Worm (Caenorhabditis elegans) whole organism, L1 larva: ENCODE data around the gene osm-8.
A peak's percentile ranks its signal among the peaks of the same experiment; 100 is the strongest.

ENCODE experiments used
- C04F5.9 ChIP-seq: sonication (generic microtip); optimal IDR thresholded peaks from 2 replicates; lab custom pipeline; 2016; ENCODE audit warnings: missing genetic modification characterization, missing compliant biosample characterization
- C16A3.4 ChIP-seq: fragments of 150-350 bp; optimal IDR thresholded peaks from 2 replicates; lab custom pipeline; 2014; ENCODE audit warnings: missing biosample characterization, missing genetic modification characterization
- C34B4.2 ChIP-seq: sonication (generic microtip); optimal IDR thresholded peaks from 2 replicates; lab custom pipeline; 2017; ENCODE audit warnings: mild to moderate bottlenecking, missing genetic modification characterization, missing compliant biosample characterization
- Y116A8C.19 ChIP-seq: sonication (generic microtip); optimal IDR thresholded peaks from 2 replicates; lab custom pipeline; 2016; ENCODE audit warnings: missing compliant biosample characterization, missing genetic modification characterization, borderline replicate concordance
- aha-1 ChIP-seq: fragments of 150-350 bp; optimal IDR thresholded peaks from 2 replicates; lab custom pipeline; 2014; ENCODE audit warnings: missing biosample characterization, missing genetic modification characterization
- aly-2 ChIP-seq: fragments of 150-350 bp; optimal IDR thresholded peaks from 2 replicates; lab custom pipeline; 2014; ENCODE audit warnings: missing biosample characterization, missing genetic modification characterization
- ama-1 ChIP-seq: fragments of 150-350 bp; optimal IDR thresholded peaks from 2 replicates; lab custom pipeline; 2014
- blmp-1 ChIP-seq: fragments of 150-350 bp; optimal IDR thresholded peaks from 2 replicates; lab custom pipeline; 2014; ENCODE audit warnings: missing biosample characterization, missing genetic modification characterization
- ceh-88 ChIP-seq: fragments of 200-800 bp; sonication (Bioruptor generic); IDR thresholded peaks from 2 replicates; pipeline ENCODE4 v1.3.6; 2022; ENCODE audit warnings: missing genetic modification characterization, missing compliant biosample characterization
- efl-1 ChIP-seq, 4 experiments: fragments of 150-350 bp; optimal IDR thresholded peaks in 3 of 4; peaks in 1 of 4; 1 replicate in 1 of 4; 2 replicates in 3 of 4; lab custom pipeline; 2014; ENCODE audit warnings: missing biosample characterization in 2 of 4, missing genetic modification characterization in 2 of 4, missing genetic modification reagents in 2 of 4
- efl-3 ChIP-seq: fragments of 200-800 bp; sonication (Bioruptor generic); optimal IDR thresholded peaks from 2 replicates; lab custom pipeline; 2018; ENCODE audit warnings: mild to moderate bottlenecking, missing genetic modification characterization, missing compliant biosample characterization
- egl-13 ChIP-seq: sonication (generic microtip); optimal IDR thresholded peaks from 2 replicates; lab custom pipeline; 2016; ENCODE audit warnings: missing genotype, missing genetic modification reagents, missing genetic modification characterization, missing compliant biosample characterization
- elt-2 ChIP-seq: sonication (generic microtip); optimal IDR thresholded peaks from 2 replicates; lab custom pipeline; 2016; ENCODE audit warnings: missing genetic modification characterization, mild to moderate bottlenecking, inconsistent platforms, missing compliant biosample characterization, missing genetic modification reagents
- elt-3 ChIP-seq, 6 experiments: fragments of 150-350 bp in 1 of 6; sonication (generic microtip); optimal IDR thresholded peaks; 2 replicates each; lab custom pipeline; 2017 to 2018; ENCODE audit warnings: missing biosample characterization in 6 of 6, missing genetic modification characterization in 6 of 6, inconsistent platforms in 1 of 6
- ets-5 ChIP-seq: fragments of 200-800 bp; sonication (Bioruptor generic); IDR thresholded peaks from 2 replicates; pipeline ENCODE4 v1.3.6; 2022; ENCODE audit warnings: missing genetic modification characterization, missing compliant biosample characterization
- fkh-4 ChIP-seq: sonication (generic microtip); optimal IDR thresholded peaks from 2 replicates; lab custom pipeline; 2016; ENCODE audit warnings: missing compliant biosample characterization, missing genetic modification characterization, borderline replicate concordance
- fkh-8 ChIP-seq: sonication (generic microtip); optimal IDR thresholded peaks from 2 replicates; lab custom pipeline; 2016; ENCODE audit warnings: mild to moderate bottlenecking, missing genetic modification characterization, missing compliant biosample characterization
- fos-1 ChIP-seq: fragments of 150-350 bp; optimal IDR thresholded peaks from 2 replicates; lab custom pipeline; 2014; ENCODE audit warnings: missing biosample characterization, missing genetic modification characterization
- hpl-2 ChIP-seq: fragments of 150-350 bp; optimal IDR thresholded peaks from 2 replicates; lab custom pipeline; 2014; ENCODE audit warnings: missing biosample characterization, missing genetic modification reagents, missing genetic modification characterization
- irx-1 ChIP-seq: sonication (generic microtip); optimal IDR thresholded peaks from 2 replicates; lab custom pipeline; 2016; ENCODE audit warnings: missing genetic modification characterization, missing compliant biosample characterization
- isw-1 ChIP-seq: fragments of 200-800 bp; sonication (Bioruptor generic); IDR thresholded peaks from 2 replicates; pipeline ENCODE4 v1.3.6; 2022; ENCODE audit warnings: missing genetic modification characterization, missing compliant biosample characterization
- jun-1 ChIP-seq: fragments of 150-350 bp; optimal IDR thresholded peaks from 2 replicates; lab custom pipeline; 2014; ENCODE audit warnings: missing biosample characterization, missing genetic modification reagents, missing genetic modification characterization
- lin-13 ChIP-seq: fragments of 150-350 bp; optimal IDR thresholded peaks from 2 replicates; lab custom pipeline; 2014; ENCODE audit warnings: missing biosample characterization, missing genetic modification reagents, missing genetic modification characterization
- lin-14 ChIP-seq: fragments of 200-800 bp; sonication (Bioruptor generic); optimal IDR thresholded peaks from 2 replicates; lab custom pipeline; 2018; ENCODE audit warnings: mild to moderate bottlenecking, missing genetic modification characterization, moderate library complexity, missing compliant biosample characterization
- lin-15B ChIP-seq: fragments of 150-350 bp; sonication (generic microtip); optimal IDR thresholded peaks from 3 replicates; lab custom pipeline; 2014; ENCODE audit warnings: missing biosample characterization, missing genetic modification characterization
- lin-39 ChIP-seq: fragments of 150-350 bp; optimal IDR thresholded peaks from 2 replicates; lab custom pipeline; 2014; ENCODE audit warnings: missing biosample characterization, missing genetic modification reagents, missing genetic modification characterization
- lir-3 ChIP-seq: sonication (generic microtip); optimal IDR thresholded peaks from 2 replicates; lab custom pipeline; 2016; ENCODE audit warnings: mild to moderate bottlenecking, missing genetic modification characterization, moderate library complexity, missing compliant biosample characterization; ENCODE audit not compliant: poor library complexity
- mdl-1 ChIP-seq, 2 experiments: fragments of 150-350 bp; optimal IDR thresholded peaks; 2 replicates each; lab custom pipeline; 2014 to 2017; ENCODE audit warnings: missing biosample characterization in 2 of 2, missing genetic modification characterization in 2 of 2, inconsistent platforms in 1 of 2
- mef-2 ChIP-seq: fragments of 150-350 bp; optimal IDR thresholded peaks from 2 replicates; lab custom pipeline; 2014; ENCODE audit warnings: missing biosample characterization, missing genetic modification characterization
- mep-1 ChIP-seq: fragments of 150-350 bp; optimal IDR thresholded peaks from 2 replicates; lab custom pipeline; 2014; ENCODE audit warnings: missing biosample characterization, missing genetic modification characterization
- nhr-11 ChIP-seq: fragments of 150-350 bp; optimal IDR thresholded peaks from 2 replicates; lab custom pipeline; 2014; ENCODE audit warnings: missing biosample characterization, missing genetic modification characterization
- nhr-12 ChIP-seq: sonication (generic microtip); optimal IDR thresholded peaks from 2 replicates; lab custom pipeline; 2017; ENCODE audit warnings: missing biosample characterization, missing genetic modification characterization
- nhr-19 ChIP-seq: fragments of 200-800 bp; sonication (Bioruptor generic); conservative IDR thresholded peaks from 2 replicates; pipeline ENCODE4 v1.3.6; 2022; ENCODE audit warnings: missing genetic modification characterization, missing compliant biosample characterization
- nhr-20 ChIP-seq: sonication (generic microtip); optimal IDR thresholded peaks from 2 replicates; lab custom pipeline; 2016; ENCODE audit warnings: mild to moderate bottlenecking, missing genetic modification characterization, missing compliant biosample characterization
- nhr-28 ChIP-seq: fragments of 150-350 bp; optimal IDR thresholded peaks from 2 replicates; lab custom pipeline; 2014; ENCODE audit warnings: missing biosample characterization, missing genetic modification characterization
- nhr-71 ChIP-seq: sonication (generic microtip); optimal IDR thresholded peaks from 2 replicates; lab custom pipeline; 2016; ENCODE audit warnings: mild to moderate bottlenecking, missing genetic modification characterization, moderate library complexity, missing compliant biosample characterization
- nhr-76 ChIP-seq: sonication (generic microtip); optimal IDR thresholded peaks from 2 replicates; lab custom pipeline; 2017; ENCODE audit warnings: missing biosample characterization, missing genetic modification characterization
- nhr-85 ChIP-seq: sonication (generic microtip); peaks from one replicate; lab custom pipeline; 2016; ENCODE audit warnings: missing genetic modification characterization, inconsistent platforms, missing compliant biosample characterization
- pag-3 ChIP-seq: sonication (generic microtip); optimal IDR thresholded peaks from 2 replicates; lab custom pipeline; 2017; ENCODE audit warnings: missing genetic modification characterization, mild to moderate bottlenecking, missing compliant biosample characterization, antibody characterized with exemption, borderline replicate concordance; ENCODE audit not compliant: insufficient read depth
- pqm-1 ChIP-seq: sonication (generic microtip); optimal IDR thresholded peaks from 3 replicates; lab custom pipeline; 2017; ENCODE audit warnings: missing biosample characterization, missing genetic modification characterization
- snpc-4 ChIP-seq: fragments of 150-350 bp; optimal IDR thresholded peaks from 2 replicates; lab custom pipeline; 2014; ENCODE audit warnings: missing biosample characterization, missing genetic modification characterization
- snu-23 ChIP-seq: sonication (generic microtip); optimal IDR thresholded peaks from 2 replicates; lab custom pipeline; 2016; ENCODE audit warnings: missing genetic modification characterization, missing compliant biosample characterization
- sox-4 ChIP-seq: sonication (generic microtip); optimal IDR thresholded peaks from 2 replicates; lab custom pipeline; 2016; ENCODE audit warnings: missing genetic modification characterization, missing compliant biosample characterization
- sup-37 ChIP-seq: fragments of 200-800 bp; sonication (Bioruptor generic); optimal IDR thresholded peaks from 2 replicates; lab custom pipeline; 2018; ENCODE audit warnings: mild to moderate bottlenecking, missing genetic modification characterization, missing compliant biosample characterization
- swsn-7 ChIP-seq: sonication (generic microtip); optimal IDR thresholded peaks from 2 replicates; lab custom pipeline; 2016; ENCODE audit warnings: missing genetic modification characterization, missing compliant biosample characterization
- tbx-2 ChIP-seq: sonication (generic microtip); optimal IDR thresholded peaks from 2 replicates; lab custom pipeline; 2016; ENCODE audit warnings: missing genetic modification characterization, missing compliant biosample characterization
- tlp-1 ChIP-seq: fragments of 150-350 bp; optimal IDR thresholded peaks from 2 replicates; lab custom pipeline; 2014; ENCODE audit warnings: missing biosample characterization, missing genetic modification characterization
- unc-30 ChIP-seq: sonication (generic microtip); optimal IDR thresholded peaks from 2 replicates; lab custom pipeline; 2017; ENCODE audit warnings: missing biosample characterization, missing genetic modification characterization
- unc-62 ChIP-seq: fragments of 150-350 bp; optimal IDR thresholded peaks from 2 replicates; lab custom pipeline; 2014; ENCODE audit warnings: missing biosample characterization, missing genetic modification reagents, missing genetic modification characterization
- unc-86 ChIP-seq: sonication (generic microtip); optimal IDR thresholded peaks from 2 replicates; lab custom pipeline; 2016; ENCODE audit warnings: missing genetic modification characterization, missing compliant biosample characterization
- vab-15 ChIP-seq: sonication (generic microtip); optimal IDR thresholded peaks from 2 replicates; lab custom pipeline; 2017; ENCODE audit warnings: missing genotype, mild to moderate bottlenecking, missing genetic modification characterization, missing compliant biosample characterization
- xbp-1 ChIP-seq: sonication (generic microtip); optimal IDR thresholded peaks from 2 replicates; lab custom pipeline; 2016; ENCODE audit warnings: missing genetic modification characterization, missing compliant biosample characterization
- zag-1 ChIP-seq: fragments of 150-350 bp; optimal IDR thresholded peaks from 2 replicates; lab custom pipeline; 2014; ENCODE audit warnings: missing biosample characterization, missing genetic modification characterization
- zip-4 ChIP-seq: fragments of 200-800 bp; sonication (Bioruptor generic); optimal IDR thresholded peaks from 2 replicates; lab custom pipeline; 2018; ENCODE audit warnings: mild to moderate bottlenecking, missing genetic modification characterization, moderate library complexity, missing compliant biosample characterization
- ztf-4 ChIP-seq: fragments of 150-350 bp; optimal IDR thresholded peaks from 2 replicates; lab custom pipeline; 2014; ENCODE audit warnings: missing biosample characterization, missing genetic modification characterization

Gene osm-8

DNA sequence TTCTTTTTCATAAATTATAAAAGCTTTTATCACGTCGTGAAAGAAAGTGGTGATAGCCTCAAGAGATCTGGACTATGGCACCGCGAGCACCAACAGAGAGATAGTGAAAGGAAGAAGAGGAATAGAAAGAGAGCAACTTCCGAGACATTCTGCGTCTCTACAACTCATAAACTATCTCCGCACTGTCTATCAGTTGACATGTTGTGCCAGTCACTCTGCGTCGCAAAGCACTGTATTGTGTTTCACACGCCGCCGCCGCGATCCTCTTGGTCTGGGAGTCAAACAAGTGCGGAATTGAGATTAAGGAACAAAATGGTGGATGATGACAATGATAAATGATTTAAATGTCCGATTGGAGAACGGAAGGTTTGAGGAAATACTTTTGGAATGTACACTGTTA is 18.3 kb upstream of the osm-8 start:
- TF ChIP-seq elt-2 (tag; lab: Kevin White, UChicago) (peak; percentile 48), fkh-4 (tag; lab: Kevin White, UChicago) (no peak), egl-13 (tag; lab: Kevin White, UChicago) (no peak), unc-30 (tag; lab: Kevin White, UChicago) (no peak), nhr-19 (no peak), unc-86 (no peak), efl-3 (GFP tag; lab: Kevin White, UChicago) (no peak), vab-15 (tag; lab: Kevin White, UChicago) (no peak), fkh-8 (tag; lab: Kevin White, UChicago) (no peak), nhr-76 (tag; lab: Kevin White, UChicago) (no peak), C34B4.2 (tag; lab: Kevin White, UChicago) (no peak), ceh-88 (GFP tag; lab: Robert Waterston, UW) (no peak), lin-13 (GFP tag; lab: Kevin White, UChicago) (no peak), sox-4 (tag; lab: Kevin White, UChicago) (no peak), lin-39 (tag; lab: Kevin White, UChicago) (no peak), zip-4 (no peak), nhr-85 (no peak), nhr-28 (no peak), ztf-4 (no peak), elt-3 (tag; optimal IDR thresholded peaks at IDR 0.05; lab: Kevin White, UChicago) (no peak), nhr-71 (peak; percentile 35), ama-1 (lab: Kevin White, UChicago) (no peak), swsn-7 (tag; lab: Kevin White, UChicago) (peak; percentile 21), unc-62 (GFP tag; lab: Kevin White, UChicago) (no peak), zag-1 (tag; lab: Kevin White, UChicago) (no peak), fos-1 (tag; lab: Kevin White, UChicago) (no peak), Y116A8C.19 (no peak), lin-15B (tag; lab: Kevin White, UChicago) (no peak), jun-1 (tag; lab: Kevin White, UChicago) (peak; percentile 26), tbx-2 (tag; lab: Kevin White, UChicago) (peak; percentile 29), tlp-1 (tag; lab: Kevin White, UChicago) (no peak), ets-5 (GFP tag; lab: Robert Waterston, UW) (no peak), pag-3 (no peak), sup-37 (GFP tag; lab: Kevin White, UChicago) (no peak), mef-2 (no peak), xbp-1 (tag; lab: Kevin White, UChicago) (no peak), pqm-1 (no peak), hpl-2 (no peak), irx-1 (tag; lab: Kevin White, UChicago) (no peak), isw-1 (GFP tag; lab: Robert Waterston, UW) (no peak), C16A3.4 (tag; lab: Kevin White, UChicago) (no peak), lin-14 (GFP tag; lab: Kevin White, UChicago) (peak; percentile 43), snpc-4 (tag; lab: Kevin White, UChicago) (no peak), blmp-1 (tag; lab: Kevin White, UChicago) (peak; percentile 37), efl-1 (optimal IDR thresholded peaks at IDR 0.05; lab: Kevin White, UChicago) (peak; percentile 3 to 24), efl-1 (GFP tag; optimal IDR thresholded peaks at IDR 0.05 in 1 of 2; lab: Kevin White, UChicago) (peak in 1 of 2 experiments; percentile 12), mdl-1 (tag; optimal IDR thresholded peaks at IDR 0.05; lab: Kevin White, UChicago) (peak in 1 of 2 experiments; percentile 1), nhr-12 (tag; lab: Kevin White, UChicago) (no peak), aly-2 (no peak), C04F5.9 (tag; lab: Kevin White, UChicago) (no peak), lir-3 (no peak), nhr-11 (tag; lab: Kevin White, UChicago) (no peak), snu-23 (GFP tag; lab: Kevin White, UChicago) (no peak), nhr-20 (tag; lab: Kevin White, UChicago) (no peak), mep-1 (tag; lab: Kevin White, UChicago) (no peak), aha-1 (no peak)
